Fruit fly (Drosophila melanogaster) whole organism, embryonic: Measurements from ENCODE around the gene Ptpmeg2.

Experiments used
- B-H1 ChIP-seq: fragments of 200-800 bp; sonication (Bioruptor generic); IDR thresholded peaks from 3 replicates; pipeline ENCODE4 v1.3.6; 2022; ENCODE audit warnings: missing biosample characterization, missing genetic modification characterization
- CG10147 ChIP-seq: fragments of 200-800 bp; sonication (Bioruptor generic); optimal IDR thresholded peaks from 2 replicates; lab custom pipeline; 2019; ENCODE audit warnings: missing biosample characterization, mild to moderate bottlenecking, missing genetic modification characterization, moderate library complexity
- CG11560 ChIP-seq: fragments of 200-800 bp; sonication (Bioruptor generic); IDR thresholded peaks from 3 replicates; pipeline ENCODE4 v1.3.6; 2022; ENCODE audit warnings: missing biosample characterization, missing genetic modification characterization
- CG12071 ChIP-seq: fragments of 200-800 bp; sonication (Bioruptor generic); optimal IDR thresholded peaks from 3 replicates; lab custom pipeline; 2018; ENCODE audit warnings: missing biosample characterization, mild to moderate bottlenecking, missing genetic modification characterization
- CG12236 ChIP-seq: fragments of 200-800 bp; sonication (Bioruptor generic); optimal IDR thresholded peaks from 2 replicates; lab custom pipeline; 2016; ENCODE audit warnings: missing biosample characterization, missing genetic modification characterization
- CG12299 ChIP-seq: fragments of 200-800 bp; sonication (Bioruptor generic); optimal IDR thresholded peaks from 2 replicates; lab custom pipeline; 2018; ENCODE audit warnings: missing biosample characterization, mild to moderate bottlenecking, missing genetic modification characterization
- CG13296 ChIP-seq: fragments of 200-800 bp; sonication (Bioruptor generic); optimal IDR thresholded peaks from 3 replicates; lab custom pipeline; 2018; ENCODE audit warnings: missing biosample characterization, mild to moderate bottlenecking, missing genetic modification characterization
- CG14441 ChIP-seq: fragments of 200-800 bp; sonication (Bioruptor generic); IDR thresholded peaks from 2 replicates; pipeline ENCODE4 v1.3.6; 2022; ENCODE audit warnings: missing biosample characterization, missing genetic modification characterization
- CG15269 ChIP-seq: fragments of 200-800 bp; sonication (Bioruptor generic); optimal IDR thresholded peaks from 2 replicates; lab custom pipeline; 2018; ENCODE audit warnings: missing biosample characterization, mild to moderate bottlenecking, missing genetic modification characterization, moderate library complexity
- CG17568 ChIP-seq: fragments of 200-800 bp; sonication (Bioruptor generic); optimal IDR thresholded peaks from 2 replicates; lab custom pipeline; 2018; ENCODE audit warnings: missing biosample characterization, mild to moderate bottlenecking, missing genetic modification characterization, moderate library complexity
- CG17912 ChIP-seq: fragments of 200-800 bp; sonication (Bioruptor generic); optimal IDR thresholded peaks from 2 replicates; lab custom pipeline; 2018; ENCODE audit warnings: missing biosample characterization, mild to moderate bottlenecking, missing genetic modification characterization
- CG2875 ChIP-seq: fragments of 200-800 bp; sonication (Bioruptor generic); optimal IDR thresholded peaks from 2 replicates; lab custom pipeline; 2017; ENCODE audit warnings: missing biosample characterization, mild to moderate bottlenecking, missing genetic modification characterization, missing genetic modification reagents
- CG2889 ChIP-seq: fragments of 200-800 bp; sonication (Bioruptor generic); IDR thresholded peaks from 3 replicates; pipeline ENCODE4 v1.3.6; 2022; ENCODE audit warnings: missing biosample characterization, missing genetic modification characterization
- CG33213 ChIP-seq: fragments of 200-800 bp; sonication (Bioruptor generic); optimal IDR thresholded peaks from 3 replicates; lab custom pipeline; 2016; ENCODE audit warnings: missing biosample characterization, missing genetic modification characterization
- CG3995 ChIP-seq: fragments of 200-800 bp; sonication (Bioruptor generic); optimal IDR thresholded peaks from 3 replicates; lab custom pipeline; 2016; ENCODE audit warnings: missing biosample characterization, missing genetic modification characterization
- CG6254 ChIP-seq: fragments of 200-800 bp; sonication (Bioruptor generic); optimal IDR thresholded peaks from 3 replicates; lab custom pipeline; 2017; ENCODE audit warnings: mild to moderate bottlenecking, missing biosample characterization, missing genetic modification reagents, missing genetic modification characterization
- CG6765 ChIP-seq: fragments of 200-800 bp; sonication (Bioruptor generic); optimal IDR thresholded peaks from 3 replicates; lab custom pipeline; 2017; ENCODE audit warnings: missing biosample characterization, mild to moderate bottlenecking, missing genetic modification characterization
- CG7786 ChIP-seq: fragments of 200-800 bp; sonication (Bioruptor generic); optimal IDR thresholded peaks from 2 replicates; lab custom pipeline; 2016; ENCODE audit warnings: missing biosample characterization, missing genetic modification characterization
- CG8290 ChIP-seq, 3 experiments: fragments of 200-800 bp; sonication (Bioruptor generic); optimal IDR thresholded peaks; 2 replicates each; lab custom pipeline; 2016 to 2019; ENCODE audit warnings: missing biosample characterization in 3 of 3, missing genetic modification characterization in 3 of 3, mild to moderate bottlenecking in 2 of 3, moderate library complexity in 1 of 3
- CG8388 ChIP-seq: fragments of 200-800 bp; sonication (Bioruptor generic); optimal IDR thresholded peaks from 2 replicates; lab custom pipeline; 2019; ENCODE audit warnings: missing biosample characterization, mild to moderate bottlenecking, missing genetic modification characterization, moderate library complexity
- CG8944 ChIP-seq: fragments of 200-800 bp; sonication (Bioruptor generic); optimal IDR thresholded peaks from 3 replicates; lab custom pipeline; 2016; ENCODE audit warnings: missing biosample characterization, missing genetic modification characterization
- CTCF ChIP-seq: fragments of 200-800 bp; sonication (Bioruptor generic); optimal IDR thresholded peaks from 2 replicates; lab custom pipeline; 2017; ENCODE audit warnings: missing biosample characterization, mild to moderate bottlenecking, missing genetic modification characterization, moderate library complexity
- CrebB ChIP-seq: fragments of 200-800 bp; sonication (Bioruptor generic); optimal IDR thresholded peaks from 3 replicates; lab custom pipeline; 2018; ENCODE audit warnings: missing biosample characterization, mild to moderate bottlenecking, missing genetic modification characterization
- Dad ChIP-seq: fragments of 200-800 bp; sonication (Bioruptor generic); optimal IDR thresholded peaks from 3 replicates; lab custom pipeline; 2016; ENCODE audit warnings: missing biosample characterization, missing genetic modification characterization
- E2f2 ChIP-seq: fragments of 200-800 bp; sonication (Bioruptor generic); IDR thresholded peaks from 2 replicates; pipeline ENCODE4 v1.3.6; 2022; ENCODE audit warnings: missing biosample characterization, missing genetic modification characterization
- GATAe ChIP-seq: fragments of 200-800 bp; sonication (Bioruptor generic); conservative IDR thresholded peaks from 2 replicates; pipeline ENCODE4 v1.3.6; 2022; ENCODE audit warnings: missing biosample characterization, missing genetic modification characterization
- H2.0 ChIP-seq: fragments of 200-800 bp; sonication (Bioruptor generic); IDR thresholded peaks from 2 replicates; pipeline ENCODE4 v1.3.6; 2022; ENCODE audit warnings: missing biosample characterization, missing genetic modification characterization
- Hey ChIP-seq: fragments of 200-800 bp; sonication (Bioruptor generic); optimal IDR thresholded peaks from 3 replicates; lab custom pipeline; 2018; ENCODE audit warnings: missing biosample characterization, mild to moderate bottlenecking, missing genetic modification characterization
- Hmr ChIP-seq: fragments of 200-800 bp; sonication (Bioruptor generic); optimal IDR thresholded peaks from 3 replicates; lab custom pipeline; 2017; ENCODE audit warnings: mild to moderate bottlenecking, missing biosample characterization, missing genetic modification reagents, missing genetic modification characterization
- Mrtf ChIP-seq: fragments of 200-800 bp; sonication (Bioruptor generic); IDR thresholded peaks from 3 replicates; pipeline ENCODE4 v1.3.6; 2022; ENCODE audit warnings: missing biosample characterization, missing genetic modification characterization
- Neu2 ChIP-seq: fragments of 200-800 bp; sonication (Bioruptor generic); optimal IDR thresholded peaks from 3 replicates; lab custom pipeline; 2016; ENCODE audit warnings: missing biosample characterization, missing genetic modification characterization, borderline replicate concordance
- Nf-YA ChIP-seq: fragments of 200-800 bp; sonication (Bioruptor generic); IDR thresholded peaks from 2 replicates; pipeline ENCODE4 v1.3.6; 2022; ENCODE audit warnings: missing biosample characterization, missing genetic modification characterization
- Optix ChIP-seq: fragments of 200-800 bp; sonication (Bioruptor generic); IDR thresholded peaks from 3 replicates; pipeline ENCODE4 v1.3.6; 2022; ENCODE audit warnings: missing biosample characterization, missing genetic modification characterization
- Ptx1 ChIP-seq: fragments of 200-800 bp; sonication (Bioruptor generic); IDR thresholded peaks from 2 replicates; pipeline ENCODE4 v1.3.6; 2022; ENCODE audit warnings: missing biosample characterization, missing genetic modification characterization
- Xrp1 ChIP-seq: fragments of 200-800 bp; sonication (Bioruptor generic); IDR thresholded peaks from 2 replicates; pipeline ENCODE4 v1.3.6; 2022; ENCODE audit warnings: missing biosample characterization, missing genetic modification characterization
- ap ChIP-seq: fragments of 200-800 bp; sonication (Bioruptor generic); IDR thresholded peaks from 2 replicates; pipeline ENCODE4 v1.3.6; 2022; ENCODE audit warnings: missing biosample characterization, missing genetic modification characterization
- bcd ChIP-seq: fragments of 200-800 bp; sonication (Bioruptor generic); optimal IDR thresholded peaks from 2 replicates; lab custom pipeline; 2017; ENCODE audit warnings: missing biosample characterization, mild to moderate bottlenecking, missing genetic modification characterization
- bigmax ChIP-seq: fragments of 200-800 bp; sonication (Bioruptor generic); optimal IDR thresholded peaks from 2 replicates; lab custom pipeline; 2018; ENCODE audit warnings: missing biosample characterization, mild to moderate bottlenecking, missing genetic modification characterization
- cad ChIP-seq: fragments of >200 bp; optimal IDR thresholded peaks from 2 replicates; lab custom pipeline; 2017; ENCODE audit warnings: missing biosample characterization, missing genetic modification characterization
- ci ChIP-seq: fragments of 200-800 bp; sonication (Bioruptor generic); IDR thresholded peaks from 3 replicates; pipeline ENCODE4 v1.3.6; 2022; ENCODE audit warnings: missing biosample characterization, missing genetic modification characterization
- gcm ChIP-seq: fragments of 200-800 bp; sonication (Bioruptor generic); optimal IDR thresholded peaks from 2 replicates; lab custom pipeline; 2019; ENCODE audit warnings: missing biosample characterization, mild to moderate bottlenecking, missing genetic modification characterization, moderate library complexity
- insv ChIP-seq, 2 experiments: fragments of 200-800 bp; sonication (Bioruptor generic); optimal IDR thresholded peaks; 3 replicates each; lab custom pipeline; 2016 to 2018; ENCODE audit warnings: missing biosample characterization in 2 of 2, missing genetic modification characterization in 2 of 2
- oc ChIP-seq: fragments of 200-800 bp; sonication (Bioruptor generic); optimal IDR thresholded peaks from 2 replicates; lab custom pipeline; 2018; ENCODE audit warnings: missing biosample characterization, mild to moderate bottlenecking, missing genetic modification characterization, moderate library complexity
- pzg ChIP-seq: fragments of 200-800 bp; sonication (Bioruptor generic); optimal IDR thresholded peaks from 3 replicates; lab custom pipeline; 2018; ENCODE audit warnings: missing biosample characterization, mild to moderate bottlenecking, missing genetic modification characterization, moderate library complexity
- schlank ChIP-seq: fragments of 200-800 bp; sonication (Bioruptor generic); optimal IDR thresholded peaks from 2 replicates; lab custom pipeline; 2018; ENCODE audit warnings: missing biosample characterization, mild to moderate bottlenecking, missing genetic modification characterization
- slbo ChIP-seq: fragments of 200-800 bp; sonication (Bioruptor generic); IDR thresholded peaks from 2 replicates; pipeline ENCODE4 v1.3.6; 2022; ENCODE audit warnings: missing biosample characterization, missing genetic modification characterization
- ssp ChIP-seq: fragments of 200-800 bp; sonication (Bioruptor generic); IDR thresholded peaks from 2 replicates; pipeline ENCODE4 v1.3.6; 2022; ENCODE audit warnings: missing biosample characterization, missing genetic modification characterization
- tio ChIP-seq: fragments of 200-800 bp; sonication (Bioruptor generic); optimal IDR thresholded peaks from 2 replicates; lab custom pipeline; 2017; ENCODE audit warnings: missing biosample characterization, missing genetic modification characterization, inconsistent platforms
- trh ChIP-seq: fragments of 200-800 bp; sonication (Bioruptor generic); optimal IDR thresholded peaks from 2 replicates; lab custom pipeline; 2016; ENCODE audit warnings: missing biosample characterization, missing genetic modification characterization

Ptpmeg2 gene

DNA sequence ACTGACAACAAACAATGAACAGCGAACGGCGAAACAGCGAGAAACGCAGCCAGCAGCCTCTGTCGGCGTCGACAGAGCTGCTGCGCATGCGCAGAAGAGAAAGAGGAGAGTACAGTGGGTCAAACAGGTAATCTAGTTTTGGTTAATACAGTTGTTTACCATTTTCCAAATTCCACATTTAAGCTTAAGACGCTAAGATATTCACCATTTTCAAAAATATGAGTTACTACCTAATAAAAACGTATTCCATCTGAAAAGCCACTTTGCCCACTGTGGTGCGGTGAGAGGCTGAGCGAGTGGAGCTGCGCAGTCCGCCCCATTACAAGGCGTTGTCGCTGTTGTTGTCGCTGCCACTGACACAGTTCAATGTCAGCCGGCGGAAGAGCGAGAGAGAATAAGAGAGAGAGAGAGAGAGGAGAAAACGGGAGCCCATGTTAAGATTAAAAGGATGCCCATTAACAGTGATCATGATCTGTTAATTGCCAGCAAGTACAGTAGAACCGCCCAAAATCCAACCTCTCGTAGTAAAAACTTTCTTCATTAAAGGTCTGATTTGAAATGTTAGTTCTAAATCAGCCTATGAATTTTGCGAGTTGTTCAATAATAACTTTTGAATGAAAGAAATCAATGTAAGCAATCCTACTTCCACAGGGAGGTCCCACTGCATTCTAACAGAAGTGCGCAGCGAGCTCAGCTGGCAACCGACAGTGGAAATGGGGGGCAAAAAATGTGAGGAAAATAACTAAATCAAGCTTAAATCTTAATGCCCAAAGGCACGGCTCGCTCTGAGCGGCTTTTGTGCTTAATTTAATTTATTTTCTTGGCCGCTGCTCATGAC is 8.0 kb downstream of the Ptpmeg2 start (continued):
- peak; percentile 82 for TF ChIP-seq E2f2 (GFP tag; lab: Robert Waterston, UW)
- TF ChIP-seq GATAe (GFP tag; lab: Robert Waterston, UW): peak; percentile 62; the same call in 1 of the 2 replicates
- peak; percentile 91 for TF ChIP-seq CG33213 (GFP tag; lab: Kevin White, UChicago)
- peak; percentile 96 for TF ChIP-seq Optix (GFP tag; lab: Robert Waterston, UW)
- TF ChIP-seq CTCF (GFP tag; lab: Kevin White, UChicago): peak; percentile 44
- TF ChIP-seq CG17912: no peak
- peak; percentile 95 for TF ChIP-seq gcm (GFP tag; lab: Kevin White, UChicago)
- peak; percentile 89 for TF ChIP-seq CG17568 (GFP tag; lab: Kevin White, UChicago)
- TF ChIP-seq CrebB: peak; percentile 84
- TF ChIP-seq Dad (GFP tag; lab: Kevin White, UChicago): peak; percentile 93
- TF ChIP-seq bcd: peak; percentile 91
- peak; percentile 89 for TF ChIP-seq CG2889
- TF ChIP-seq Hmr (GFP tag; lab: Kevin White, UChicago): peak; percentile 88
- peak; percentile 98 for TF ChIP-seq Xrp1 (GFP tag; lab: Robert Waterston, UW)
- peak; percentile 95 for TF ChIP-seq oc
- TF ChIP-seq insv (GFP tag; optimal IDR thresholded peaks at IDR 0.05; lab: Kevin White, UChicago): peak in 1 of 2 experiments; percentile 8
- peak; percentile 67 for TF ChIP-seq schlank
- peak; percentile 90 for TF ChIP-seq CG12236 (GFP tag; lab: Kevin White, UChicago)
- peak; percentile 96 for TF ChIP-seq CG8388 (GFP tag; lab: Kevin White, UChicago)
- TF ChIP-seq CG11560 (tag; lab: Robert Waterston, UW): peak; percentile 74; the same call in 2 of the 3 replicates
- TF ChIP-seq Mrtf (GFP tag; lab: Robert Waterston, UW): peak; percentile 95
- TF ChIP-seq B-H1: peak; percentile 94
- TF ChIP-seq CG8944 (GFP tag; lab: Kevin White, UChicago): peak; percentile 94
- TF ChIP-seq CG6765 (GFP tag; lab: Kevin White, UChicago): peak; percentile 47
- TF ChIP-seq H2.0 (GFP tag; lab: Robert Waterston, UW): peak; percentile 96
- TF ChIP-seq CG13296 (GFP tag; lab: Kevin White, UChicago): peak; percentile 81
- TF ChIP-seq cad (GFP tag; lab: Kevin White, UChicago): no peak
- TF ChIP-seq trh (GFP tag; lab: Kevin White, UChicago): peak; percentile 86
- TF ChIP-seq CG8290 (GFP tag; optimal IDR thresholded peaks at IDR 0.05; lab: Kevin White, UChicago): peak; percentile 86
- peak; percentile 71 to 96 for TF ChIP-seq CG8290 (tag; optimal IDR thresholded peaks at IDR 0.05; lab: Kevin White, UChicago)
- peak; percentile 81 for TF ChIP-seq ssp (GFP tag; lab: Robert Waterston, UW)
- TF ChIP-seq CG2875 (GFP tag; lab: Kevin White, UChicago): peak; percentile 94
- peak; percentile 80 for TF ChIP-seq CG12299 (tag; lab: Kevin White, UChicago)
- TF ChIP-seq pzg (GFP tag; lab: Kevin White, UChicago): no peak
- no peak for TF ChIP-seq Hey (tag; lab: Kevin White, UChicago)
- TF ChIP-seq ap (GFP tag; lab: Robert Waterston, UW): peak; percentile 95
- TF ChIP-seq CG3995 (GFP tag; lab: Kevin White, UChicago): peak; percentile 43
- TF ChIP-seq ci (GFP tag; lab: Robert Waterston, UW): peak; percentile 99
- TF ChIP-seq CG14441: peak; percentile 96
- TF ChIP-seq tio (GFP tag; lab: Kevin White, UChicago): peak; percentile 90
- TF ChIP-seq CG12071 (GFP tag; lab: Kevin White, UChicago): peak; percentile 90
- TF ChIP-seq CG15269: peak; percentile 93
- peak; percentile 94 for TF ChIP-seq CG6254 (GFP tag; lab: Kevin White, UChicago)
- TF ChIP-seq Ptx1: peak; percentile 96
- peak; percentile 94 for TF ChIP-seq CG7786 (GFP tag; lab: Kevin White, UChicago)
- peak; percentile 67 for TF ChIP-seq CG10147 (GFP tag; lab: Kevin White, UChicago)
- no peak for TF ChIP-seq bigmax
- peak; percentile 50 for TF ChIP-seq Neu2 (GFP tag; lab: Kevin White, UChicago)
- peak; percentile 91 for TF ChIP-seq slbo (GFP tag; lab: Robert Waterston, UW)
- TF ChIP-seq Nf-YA: peak; percentile 95
